Worm (Caenorhabditis elegans) whole organism, late embryonic: ENCODE results near the gene ZK354.8.
"Not testable (repeated sequence)": the region's sequence is repeated elsewhere in the genome, so short reads cannot be mapped to it uniquely, and the experiment has no call there.

ENCODE experiments used
- K02D7.2 ChIP-seq: sonication (generic microtip); optimal IDR thresholded peaks from 2 replicates; lab custom pipeline; 2017; ENCODE audit warnings: mild to moderate bottlenecking, missing genetic modification characterization, missing compliant biosample characterization
- K09A11.1 ChIP-seq: sonication (generic microtip); optimal IDR thresholded peaks from 2 replicates; lab custom pipeline; 2017; ENCODE audit warnings: antibody characterized with exemption, mild to moderate bottlenecking, missing genetic modification characterization, missing compliant biosample characterization; ENCODE audit not compliant: insufficient read depth
- Y22D7AL.16 ChIP-seq: sonication (generic microtip); optimal IDR thresholded peaks from 2 replicates; lab custom pipeline; 2016; ENCODE audit warnings: missing genetic modification characterization, missing compliant biosample characterization
- ahr-1 ChIP-seq: sonication (generic microtip); optimal IDR thresholded peaks from 2 replicates; lab custom pipeline; 2016; ENCODE audit warnings: missing genetic modification characterization, missing compliant biosample characterization
- ceh-30 ChIP-seq: fragments of 150-350 bp; optimal IDR thresholded peaks from 2 replicates; lab custom pipeline; 2014; ENCODE audit warnings: missing biosample characterization, missing genetic modification characterization
- ceh-31 ChIP-seq: sonication (generic microtip); optimal IDR thresholded peaks from 2 replicates; lab custom pipeline; 2016; ENCODE audit warnings: missing genetic modification characterization, missing compliant biosample characterization
- ceh-6 ChIP-seq: fragments of 200-800 bp; sonication (Bioruptor generic); optimal IDR thresholded peaks from 2 replicates; lab custom pipeline; 2018; ENCODE audit warnings: mild to moderate bottlenecking, missing genetic modification characterization, missing compliant biosample characterization
- ceh-9 ChIP-seq: sonication (generic microtip); optimal IDR thresholded peaks from 2 replicates; lab custom pipeline; 2016; ENCODE audit warnings: mild to moderate bottlenecking, missing genetic modification characterization, inconsistent platforms, missing compliant biosample characterization
- che-1 ChIP-seq: sonication (generic microtip); optimal IDR thresholded peaks from 2 replicates; lab custom pipeline; 2016; ENCODE audit warnings: mild to moderate bottlenecking, missing genetic modification characterization, missing compliant biosample characterization
- dmd-4 ChIP-seq: sonication (generic microtip); optimal IDR thresholded peaks from 2 replicates; lab custom pipeline; 2016; ENCODE audit warnings: borderline replicate concordance, missing genetic modification characterization, missing compliant biosample characterization
- dve-1 ChIP-seq: sonication (generic microtip); optimal IDR thresholded peaks from 2 replicates; lab custom pipeline; 2017; ENCODE audit warnings: antibody characterized with exemption, mild to moderate bottlenecking, missing genetic modification characterization, missing compliant biosample characterization
- elt-2 ChIP-seq: sonication (generic microtip); optimal IDR thresholded peaks from 2 replicates; lab custom pipeline; 2016; ENCODE audit warnings: missing genetic modification reagents, missing genetic modification characterization, missing compliant biosample characterization
- elt-4 ChIP-seq: sonication (generic microtip); optimal IDR thresholded peaks from 2 replicates; lab custom pipeline; 2016; ENCODE audit warnings: missing genetic modification characterization, missing compliant biosample characterization
- eyg-1 ChIP-seq: sonication (generic microtip); optimal IDR thresholded peaks from 2 replicates; lab custom pipeline; 2016; ENCODE audit warnings: missing genotype, missing genetic modification characterization, missing compliant biosample characterization
- fax-1 ChIP-seq: sonication (generic microtip); optimal IDR thresholded peaks from 2 replicates; lab custom pipeline; 2016; ENCODE audit warnings: missing genotype, missing genetic modification characterization, missing compliant biosample characterization
- fkh-10 ChIP-seq: fragments of 150-350 bp; optimal IDR thresholded peaks from 2 replicates; lab custom pipeline; 2014; ENCODE audit warnings: missing biosample characterization, missing genetic modification reagents, missing genetic modification characterization
- fkh-6 ChIP-seq: sonication (generic microtip); optimal IDR thresholded peaks from 2 replicates; lab custom pipeline; 2016; ENCODE audit warnings: missing genetic modification characterization, missing compliant biosample characterization
- hlh-13 ChIP-seq: fragments of 200-800 bp; sonication (Bioruptor generic); optimal IDR thresholded peaks from 2 replicates; lab custom pipeline; 2018; ENCODE audit warnings: mild to moderate bottlenecking, missing genetic modification characterization, missing compliant biosample characterization
- hlh-30 ChIP-seq: sonication (generic microtip); optimal IDR thresholded peaks from 2 replicates; lab custom pipeline; 2017; ENCODE audit warnings: antibody characterized with exemption, missing genetic modification characterization, missing compliant biosample characterization; ENCODE audit not compliant: insufficient read depth
- nfya-1 ChIP-seq: sonication (generic microtip); optimal IDR thresholded peaks from 2 replicates; lab custom pipeline; 2017; ENCODE audit warnings: missing genetic modification characterization, mild to moderate bottlenecking, missing compliant biosample characterization, antibody characterized with exemption, moderate library complexity
- nhr-11 ChIP-seq: fragments of 150-350 bp; optimal IDR thresholded peaks from 2 replicates; lab custom pipeline; 2014; ENCODE audit warnings: missing biosample characterization, missing genetic modification characterization
- nhr-232 ChIP-seq: sonication (generic microtip); optimal IDR thresholded peaks from 2 replicates; lab custom pipeline; 2016; ENCODE audit warnings: missing genetic modification characterization, missing compliant biosample characterization
- odd-2 ChIP-seq: sonication (generic microtip); optimal IDR thresholded peaks from 2 replicates; lab custom pipeline; 2017; ENCODE audit warnings: antibody characterized with exemption, mild to moderate bottlenecking, missing genetic modification characterization, missing compliant biosample characterization
- pat-9 ChIP-seq: fragments of 200-800 bp; sonication (Bioruptor generic); optimal IDR thresholded peaks from 2 replicates; lab custom pipeline; 2018; ENCODE audit warnings: mild to moderate bottlenecking, missing genetic modification characterization, moderate library complexity, missing compliant biosample characterization
- pha-2 ChIP-seq: sonication (generic microtip); optimal IDR thresholded peaks from 2 replicates; lab custom pipeline; 2017; ENCODE audit warnings: mild to moderate bottlenecking, missing genetic modification characterization, missing compliant biosample characterization
- pha-4 ChIP-seq: fragments of 150-350 bp; optimal IDR thresholded peaks from 2 replicates; lab custom pipeline; 2018; ENCODE audit warnings: missing biosample characterization, missing genetic modification reagents, missing genetic modification characterization
- pros-1 ChIP-seq: fragments of 150-350 bp; optimal IDR thresholded peaks from 2 replicates; lab custom pipeline; 2014; ENCODE audit warnings: missing biosample characterization, missing genetic modification reagents, missing genetic modification characterization
- ref-2 ChIP-seq: sonication (generic microtip); optimal IDR thresholded peaks from 2 replicates; lab custom pipeline; 2016; ENCODE audit warnings: missing genetic modification characterization, missing compliant biosample characterization
- sdc-2 ChIP-seq: sonication (generic microtip); optimal IDR thresholded peaks from 2 replicates; lab custom pipeline; 2016; ENCODE audit warnings: missing genotype, missing genetic modification characterization, missing compliant biosample characterization
- syd-9 ChIP-seq: sonication (generic microtip); optimal IDR thresholded peaks from 2 replicates; lab custom pipeline; 2016; ENCODE audit warnings: mild to moderate bottlenecking, missing genetic modification characterization, moderate library complexity, missing compliant biosample characterization
- tbx-2 ChIP-seq: sonication (generic microtip); optimal IDR thresholded peaks from 2 replicates; lab custom pipeline; 2016; ENCODE audit warnings: missing genetic modification characterization, missing compliant biosample characterization
- ttx-3 ChIP-seq: sonication (generic microtip); optimal IDR thresholded peaks from 2 replicates; lab custom pipeline; 2016; ENCODE audit warnings: missing genetic modification reagents, missing genetic modification characterization, missing compliant biosample characterization
- unc-42 ChIP-seq: sonication (generic microtip); optimal IDR thresholded peaks from 2 replicates; lab custom pipeline; 2016; ENCODE audit warnings: missing genotype, missing genetic modification characterization, missing compliant biosample characterization
- unc-86 ChIP-seq: sonication (generic microtip); optimal IDR thresholded peaks from 2 replicates; lab custom pipeline; 2016; ENCODE audit warnings: missing genetic modification characterization, missing compliant biosample characterization
- zip-5 ChIP-seq: sonication (generic microtip); optimal IDR thresholded peaks from 2 replicates; lab custom pipeline; 2016; ENCODE audit warnings: missing genetic modification characterization, missing compliant biosample characterization

ZK354.8 gene

ce11 chrIV:5316223-5316622 lies 10.3 kb upstream of the ZK354.8 start, which contains the start of gene msp-65:
msp-65 (plus strand) TSS chrIV:5316523.
- TF ChIP-seq fax-1, ref-2, elt-4 (tag; lab: Kevin White, UChicago): not testable (repeated sequence)
- TF ChIP-seq, all 69 proteins: peak for 0; not testable (repeated sequence) for 69

- TF ChIP-seq Y22D7AL.16, pat-9, ahr-1 (tag; lab: Kevin White, UChicago): not testable (repeated sequence)
Measured at ce11 chrIV:5313011-5313410, 7.1 kb upstream of the ZK354.8 start, which contains the start of the genes msp-59 and ZK354.2. msp-59 (minus strand) TSS chrIV:5313111. ZK354.2 (plus strand) TSS chrIV:5313405.

- TF ChIP-seq unc-42 (tag; lab: Kevin White, UChicago) (no peak), ttx-3 (tag; lab: Kevin White, UChicago) (no peak), elt-2 (tag; lab: Kevin White, UChicago) (no peak), dve-1 (tag; lab: Kevin White, UChicago) (no peak), ceh-9 (tag; lab: Kevin White, UChicago) (no peak), pha-4 (no peak), fkh-10 (GFP tag; lab: Kevin White, UChicago) (no peak), dmd-4 (tag; lab: Kevin White, UChicago) (no peak), pros-1 (no peak), pha-2 (tag; lab: Kevin White, UChicago) (no peak), nfya-1 (tag; lab: Kevin White, UChicago) (no peak), unc-86 (tag; lab: Kevin White, UChicago) (no peak), nhr-232 (tag; lab: Kevin White, UChicago) (no peak), ceh-30 (tag; lab: Kevin White, UChicago) (no peak), eyg-1 (no peak), tbx-2 (tag; lab: Kevin White, UChicago) (no peak), Y22D7AL.16 (tag; lab: Kevin White, UChicago) (no peak), K02D7.2 (tag; lab: Kevin White, UChicago) (no peak), hlh-13 (GFP tag; lab: Kevin White, UChicago) (no peak), ref-2 (tag; lab: Kevin White, UChicago) (no peak)
- TF ChIP-seq, all 69 proteins: peak for 0
Measured at ce11 chrIV:5309742-5310141, 3.8 kb upstream of the ZK354.8 start, which contains the start of gene ZK354.3. ZK354.3 (plus strand) TSS chrIV:5310042.

ce11 chrIV:5308046-5308643 lies 2.2 kb upstream of the ZK354.8 start, which contains the start of the genes ZK354.9 and msp-58:
ZK354.9 (minus strand) TSS chrIV:5308146.
msp-58 (plus strand) TSS chrIV:5308593.
- not testable (repeated sequence) for TF ChIP-seq Y22D7AL.16, zip-5, hlh-30 (tag; lab: Kevin White, UChicago)

- TF ChIP-seq fkh-6 (no peak), ceh-6 (no peak), K09A11.1 (no peak), syd-9 (no peak), ahr-1 (tag; lab: Kevin White, UChicago) (no peak), sdc-2 (no peak), nhr-11 (tag; lab: Kevin White, UChicago) (no peak), ceh-31 (tag; lab: Kevin White, UChicago) (no peak), odd-2 (tag; lab: Kevin White, UChicago) (no peak), che-1 (tag; lab: Kevin White, UChicago) (no peak)
Measured at ce11 chrIV:5303030-5303429, 2.9 kb downstream of the ZK354.8 start, which contains the start of gene ZK354.7. ZK354.7 (minus strand) TSS chrIV:5303130.
